Fruit fly (Drosophila melanogaster) whole organism, adult: ENCODE results near the gene Apc2.
A peak's percentile ranks its signal among the peaks of the same experiment; 100 is the strongest.

Experiments used
- CG11617 ChIP-seq: fragments of 200-800 bp; sonication (Bioruptor generic); optimal IDR thresholded peaks from 2 replicates; lab custom pipeline; 2017; ENCODE audit warnings: mild to moderate bottlenecking, missing biosample characterization, missing genetic modification reagents, missing genetic modification characterization
- CG12768 ChIP-seq: fragments of 200-800 bp; sonication (Bioruptor generic); optimal IDR thresholded peaks from 2 replicates; lab custom pipeline; 2017; ENCODE audit warnings: missing biosample characterization, missing genetic modification characterization, mild to moderate bottlenecking, moderate library complexity, missing genetic modification reagents
- CG14711 ChIP-seq: fragments of 200-800 bp; sonication (Bioruptor generic); optimal IDR thresholded peaks from 2 replicates; lab custom pipeline; 2018; ENCODE audit warnings: missing biosample characterization, mild to moderate bottlenecking, missing genetic modification characterization, moderate library complexity
- CG1620 ChIP-seq: fragments of 200-800 bp; sonication (Bioruptor generic); optimal IDR thresholded peaks from 2 replicates; lab custom pipeline; 2016; ENCODE audit warnings: missing biosample characterization, missing genetic modification characterization
- CG33017 ChIP-seq: fragments of 200-800 bp; sonication (Bioruptor generic); optimal IDR thresholded peaks from 2 replicates; lab custom pipeline; 2018; ENCODE audit warnings: missing biosample characterization, mild to moderate bottlenecking, missing genetic modification characterization, moderate library complexity
- CG5204 ChIP-seq: fragments of 200-800 bp; sonication (Bioruptor generic); optimal IDR thresholded peaks from 2 replicates; lab custom pipeline; 2016; ENCODE audit warnings: missing biosample characterization, missing genetic modification characterization
- CG7045 ChIP-seq: fragments of 200-800 bp; sonication (Bioruptor generic); optimal IDR thresholded peaks from 2 replicates; lab custom pipeline; 2017; ENCODE audit warnings: missing biosample characterization, mild to moderate bottlenecking, missing genetic modification characterization
- CG7101 ChIP-seq: fragments of 200-800 bp; sonication (Bioruptor generic); optimal IDR thresholded peaks from 2 replicates; lab custom pipeline; 2018; ENCODE audit warnings: missing biosample characterization, mild to moderate bottlenecking, missing genetic modification characterization, moderate library complexity
- Clk ChIP-seq: fragments of 200-800 bp; sonication (Bioruptor generic); optimal IDR thresholded peaks from 2 replicates; lab custom pipeline; 2017; ENCODE audit warnings: missing biosample characterization, missing genetic modification characterization
- Crg-1 ChIP-seq: fragments of 200-800 bp; sonication (Bioruptor generic); optimal IDR thresholded peaks from 2 replicates; lab custom pipeline; 2016; ENCODE audit warnings: missing biosample characterization, missing genetic modification characterization
- Hr96 ChIP-seq: fragments of 200-800 bp; sonication (Bioruptor generic); optimal IDR thresholded peaks from 2 replicates; lab custom pipeline; 2016; ENCODE audit warnings: missing biosample characterization, missing genetic modification characterization
- Mnt ChIP-seq: fragments of 200-800 bp; sonication (Bioruptor generic); optimal IDR thresholded peaks from 2 replicates; lab custom pipeline; 2016; ENCODE audit warnings: missing biosample characterization, mild to moderate bottlenecking, missing genetic modification characterization
- bab1 ChIP-seq: fragments of 200-800 bp; sonication (Bioruptor generic); optimal IDR thresholded peaks from 3 replicates; lab custom pipeline; 2019; ENCODE audit warnings: missing biosample characterization, mild to moderate bottlenecking, missing genetic modification characterization, moderate library complexity
- cic ChIP-seq: fragments of 200-800 bp; sonication (Bioruptor generic); optimal IDR thresholded peaks from 2 replicates; lab custom pipeline; 2017; ENCODE audit warnings: missing biosample characterization, mild to moderate bottlenecking, missing genetic modification characterization, moderate library complexity
- cnc ChIP-seq, 2 experiments: fragments of >200 bp; optimal IDR thresholded peaks; 2 replicates each; lab custom pipeline; 2017
- kay ChIP-seq: fragments of 200-800 bp; sonication (Bioruptor generic); peaks from one replicate; lab custom pipeline; 2016; ENCODE audit warnings: missing biosample characterization, missing genetic modification characterization, borderline replicate concordance
- ovo ChIP-seq: fragments of 200-800 bp; sonication (Bioruptor generic); optimal IDR thresholded peaks from 2 replicates; lab custom pipeline; 2016; ENCODE audit warnings: missing biosample characterization, missing genetic modification characterization
- pad ChIP-seq: fragments of 200-800 bp; sonication (Bioruptor generic); optimal IDR thresholded peaks from 3 replicates; lab custom pipeline; 2017; ENCODE audit warnings: missing biosample characterization, missing genetic modification characterization, mild to moderate bottlenecking, moderate library complexity, missing genetic modification reagents
- tj ChIP-seq: fragments of 200-800 bp; sonication (Bioruptor generic); optimal IDR thresholded peaks from 3 replicates; lab custom pipeline; 2017; ENCODE audit warnings: missing biosample characterization, mild to moderate bottlenecking, missing genetic modification characterization, moderate library complexity
- toe ChIP-seq: fragments of 200-800 bp; sonication (Bioruptor generic); optimal IDR thresholded peaks from 2 replicates; lab custom pipeline; 2016; ENCODE audit warnings: missing biosample characterization, missing genetic modification characterization

Gene Apc2

dm6 chr3R:24172379-24172778, 8.6 kb downstream of the Apc2 start, which contains the start of gene CG13606:
TSS of gene CG13606 (plus strand) at chr3R:24172628.
- TF ChIP-seq CG7101 (tag; lab: Kevin White, UChicago), result no peak
- no peak for TF ChIP-seq CG33017 (tag; lab: Kevin White, UChicago)
- TF ChIP-seq cic (GFP tag; lab: Kevin White, UChicago), result no peak
- TF ChIP-seq CG5204, result no peak
- TF ChIP-seq CG1620 (GFP tag; lab: Kevin White, UChicago), result no peak
- TF ChIP-seq CG12768, result no peak

dm6 chr3R:24186188-24186587, 22.4 kb downstream of the Apc2 start, which contains the start of gene mora:
TSS of gene mora (plus strand) at chr3R:24186359.
- no peak for TF ChIP-seq cnc (optimal IDR thresholded peaks at IDR 0.05; lab: Kevin White, UChicago)
- TF ChIP-seq cic (GFP tag; lab: Kevin White, UChicago), result no peak
- no peak for TF ChIP-seq toe (GFP tag; lab: Kevin White, UChicago)
- TF ChIP-seq CG1620 (GFP tag; lab: Kevin White, UChicago), result no peak
- TF ChIP-seq CG7045, result no peak
- TF ChIP-seq Crg-1 (GFP tag; lab: Kevin White, UChicago), result no peak
- TF ChIP-seq ovo (GFP tag; lab: Kevin White, UChicago), result no peak
- no peak for TF ChIP-seq pad
- no peak for TF ChIP-seq CG7101 (tag; lab: Kevin White, UChicago)
- no peak for TF ChIP-seq CG12768
- TF ChIP-seq CG33017 (tag; lab: Kevin White, UChicago), result no peak
- TF ChIP-seq tj (GFP tag; lab: Kevin White, UChicago), result no peak
- no peak for TF ChIP-seq Clk
- no peak for TF ChIP-seq CG14711 (tag; lab: Kevin White, UChicago)
- no peak for TF ChIP-seq kay (GFP tag; lab: Kevin White, UChicago)

dm6 chr3R:24188619-24189018, 24.9 kb downstream of the Apc2 start, which contains the start of gene CG5515:
TSS of gene CG5515 (minus strand) at chr3R:24188896.
- TF ChIP-seq CG7101 (tag; lab: Kevin White, UChicago) (peak; percentile 65), bab1 (peak; percentile 96), Crg-1 (GFP tag; lab: Kevin White, UChicago) (peak; percentile 68), CG14711 (tag; lab: Kevin White, UChicago) (peak; percentile 65), pad (peak; percentile 41), CG1620 (GFP tag; lab: Kevin White, UChicago) (peak; percentile 85), cnc (optimal IDR thresholded peaks at IDR 0.05; lab: Kevin White, UChicago) (no peak), Hr96 (GFP tag; lab: Kevin White, UChicago) (peak; percentile 70), CG11617 (GFP tag; lab: Kevin White, UChicago) (peak; percentile 89), CG33017 (tag; lab: Kevin White, UChicago) (peak; percentile 57), CG12768 (peak; percentile 23), ovo (GFP tag; lab: Kevin White, UChicago) (peak; percentile 45), cic (GFP tag; lab: Kevin White, UChicago) (peak; percentile 18), CG7045 (peak; percentile 65), tj (GFP tag; lab: Kevin White, UChicago) (peak; percentile 76), CG5204 (peak; percentile 87), kay (GFP tag; lab: Kevin White, UChicago) (no peak), Mnt (GFP tag; lab: Kevin White, UChicago) (peak; percentile 70), Clk (no peak), toe (GFP tag; lab: Kevin White, UChicago) (peak; percentile 85)

dm6 chr3R:24193373-24193879, 29.7 kb downstream of the Apc2 start, which contains the start of the genes SMC6 and CG6204:
TSS of gene SMC6 (minus strand) at chr3R:24193423.
TSS of gene CG6204 (plus strand) at chr3R:24193832.
- TF ChIP-seq cic (GFP tag; lab: Kevin White, UChicago) (peak; percentile 63), Mnt (GFP tag; lab: Kevin White, UChicago) (peak; percentile 65), pad (peak; percentile 76), Clk (peak; percentile 77), tj (GFP tag; lab: Kevin White, UChicago) (peak; percentile 81), bab1 (peak; percentile 96), ovo (GFP tag; lab: Kevin White, UChicago) (peak; percentile 86), Hr96 (GFP tag; lab: Kevin White, UChicago) (peak; percentile 86), toe (GFP tag; lab: Kevin White, UChicago) (peak; percentile 95), kay (GFP tag; lab: Kevin White, UChicago) (no peak), CG11617 (GFP tag; lab: Kevin White, UChicago) (peak; percentile 92), CG7045 (peak; percentile 93), Crg-1 (GFP tag; lab: Kevin White, UChicago) (peak; percentile 85), CG1620 (GFP tag; lab: Kevin White, UChicago) (peak; percentile 85), CG33017 (tag; lab: Kevin White, UChicago) (peak; percentile 94), CG12768 (peak; percentile 90), CG7101 (tag; lab: Kevin White, UChicago) (peak; percentile 96), cnc (optimal IDR thresholded peaks at IDR 0.05; lab: Kevin White, UChicago) (no peak), CG5204 (peak; percentile 92), CG14711 (tag; lab: Kevin White, UChicago) (peak; percentile 92)

dm6 chr3R:24202723-24203122, 39.0 kb downstream of the Apc2 start:
- no peak for TF ChIP-seq CG1620 (GFP tag; lab: Kevin White, UChicago)
- TF ChIP-seq CG7101 (tag; lab: Kevin White, UChicago), result no peak
- TF ChIP-seq cic (GFP tag; lab: Kevin White, UChicago), result no peak
- no peak for TF ChIP-seq bab1
- no peak for TF ChIP-seq pad
- no peak for TF ChIP-seq Hr96 (GFP tag; lab: Kevin White, UChicago)
- TF ChIP-seq Crg-1 (GFP tag; lab: Kevin White, UChicago), result no peak
- TF ChIP-seq Mnt (GFP tag; lab: Kevin White, UChicago), result no peak
- no peak for TF ChIP-seq kay (GFP tag; lab: Kevin White, UChicago)
- no peak for TF ChIP-seq CG14711 (tag; lab: Kevin White, UChicago)
- no peak for TF ChIP-seq ovo (GFP tag; lab: Kevin White, UChicago)
- TF ChIP-seq CG11617 (GFP tag; lab: Kevin White, UChicago), result no peak
- no peak for TF ChIP-seq tj (GFP tag; lab: Kevin White, UChicago)
- TF ChIP-seq CG33017 (tag; lab: Kevin White, UChicago), result no peak
- no peak for TF ChIP-seq CG7045
- TF ChIP-seq cnc (optimal IDR thresholded peaks at IDR 0.05; lab: Kevin White, UChicago), result no peak
- TF ChIP-seq CG5204, result no peak
- no peak for TF ChIP-seq toe (GFP tag; lab: Kevin White, UChicago)
- TF ChIP-seq Clk, result no peak
